Fruit fly (Drosophila melanogaster) whole organism, pupa: ENCODE measurements around the gene CG2256.

Experiments used
- CG10348 ChIP-seq: fragments of 200-800 bp; sonication (Bioruptor generic); IDR thresholded peaks from 2 replicates; pipeline ENCODE4 v1.3.6; 2022; ENCODE audit warnings: missing biosample characterization, missing genetic modification characterization
- CG17806 ChIP-seq: fragments of 200-800 bp; sonication (Bioruptor generic); optimal IDR thresholded peaks from 2 replicates; lab custom pipeline; 2018; ENCODE audit warnings: missing biosample characterization, mild to moderate bottlenecking, missing genetic modification characterization, moderate library complexity
- CG8301 ChIP-seq: fragments of 200-800 bp; sonication (Bioruptor generic); optimal IDR thresholded peaks from 2 replicates; lab custom pipeline; 2018; ENCODE audit warnings: missing biosample characterization, mild to moderate bottlenecking, missing genetic modification characterization
- D1 ChIP-seq: fragments of 200-800 bp; sonication (Bioruptor generic); optimal IDR thresholded peaks from 2 replicates; lab custom pipeline; 2018; ENCODE audit warnings: missing biosample characterization, mild to moderate bottlenecking, missing genetic modification characterization, moderate library complexity
- EcR ChIP-seq: fragments of 200-800 bp; sonication (Bioruptor generic); optimal IDR thresholded peaks from 3 replicates; lab custom pipeline; 2019; ENCODE audit warnings: missing biosample characterization, missing genetic modification characterization, mild to moderate bottlenecking, moderate library complexity, missing genetic modification reagents
- Pif1A ChIP-seq: fragments of 200-800 bp; sonication (Bioruptor generic); optimal IDR thresholded peaks from 3 replicates; lab custom pipeline; 2016; ENCODE audit warnings: missing biosample characterization, missing genetic modification characterization
- Pif1B ChIP-seq: fragments of 200-800 bp; sonication (Bioruptor generic); optimal IDR thresholded peaks from 3 replicates; lab custom pipeline; 2016; ENCODE audit warnings: missing biosample characterization, missing genetic modification characterization
- rn ChIP-seq: fragments of 200-800 bp; sonication (Bioruptor generic); IDR thresholded peaks from 2 replicates; pipeline ENCODE4 v1.3.6; 2022; ENCODE audit warnings: missing biosample characterization, missing genetic modification characterization

- TF ChIP-seq Pif1A (GFP tag; lab: Kevin White, UChicago) = no peak
- peak; percentile 55 for TF ChIP-seq EcR (GFP tag; lab: Kevin White, UChicago)
- TF ChIP-seq CG10348 = no peak
- TF ChIP-seq rn = no peak
- no peak for TF ChIP-seq CG17806 (tag; lab: Kevin White, UChicago)
- no peak for TF ChIP-seq D1 (tag; lab: Kevin White, UChicago)
- no peak for TF ChIP-seq CG8301
- peak; percentile 21 for TF ChIP-seq Pif1B
Observed at dm6 chrX:8058446-8058900, 28.5 kb downstream of the CG2256 start.
